Worm (Caenorhabditis elegans) whole organism, midembryonic: ENCODE data around the gene egl-27.

ENCODE experiments used
- T22C8.4 ChIP-seq: fragments of 200-800 bp; sonication (Bioruptor generic); IDR thresholded peaks from 2 replicates; pipeline ENCODE4 v1.3.6; 2022; ENCODE audit warnings: missing genetic modification characterization, missing compliant biosample characterization
- cog-1 ChIP-seq: sonication (generic microtip); optimal IDR thresholded peaks from 2 replicates; lab custom pipeline; 2016; ENCODE audit warnings: missing genetic modification characterization, missing compliant biosample characterization
- flt-1 ChIP-seq: fragments of 200-800 bp; sonication (Bioruptor generic); IDR thresholded peaks from 2 replicates; pipeline ENCODE4 v1.3.6; 2022; ENCODE audit warnings: missing genetic modification characterization, missing compliant biosample characterization
- ref-1 ChIP-seq: fragments of 200-800 bp; sonication (Bioruptor generic); conservative IDR thresholded peaks from 2 replicates; pipeline ENCODE4 v1.3.6; 2022; ENCODE audit warnings: missing genetic modification reagents, missing genetic modification characterization, missing compliant biosample characterization
- tab-1 ChIP-seq: fragments of 200-800 bp; sonication (Bioruptor generic); IDR thresholded peaks from 2 replicates; pipeline ENCODE4 v1.3.6; 2022; ENCODE audit warnings: missing genetic modification characterization, missing compliant biosample characterization
- ztf-29 ChIP-seq: fragments of 200-800 bp; sonication (Bioruptor generic); IDR thresholded peaks from 2 replicates; pipeline ENCODE4 v1.3.6; 2022; ENCODE audit warnings: missing genetic modification reagents, missing genetic modification characterization, missing compliant biosample characterization

ce11 chrII:6823912-6824311 is 10.9 kb upstream of the egl-27 start:
- TF ChIP-seq tab-1 (GFP tag; lab: Robert Waterston, UW) (no peak), flt-1 (GFP tag; lab: Robert Waterston, UW) (no peak), cog-1 (tag; lab: Kevin White, UChicago) (no peak), ref-1 (GFP tag; lab: Robert Waterston, UW) (no peak), ztf-29 (GFP tag; lab: Robert Waterston, UW) (no peak), T22C8.4 (GFP tag; lab: Robert Waterston, UW) (no peak)
